Worm (Caenorhabditis elegans): ENCODE data around the gene fipp-1.

DNA sequence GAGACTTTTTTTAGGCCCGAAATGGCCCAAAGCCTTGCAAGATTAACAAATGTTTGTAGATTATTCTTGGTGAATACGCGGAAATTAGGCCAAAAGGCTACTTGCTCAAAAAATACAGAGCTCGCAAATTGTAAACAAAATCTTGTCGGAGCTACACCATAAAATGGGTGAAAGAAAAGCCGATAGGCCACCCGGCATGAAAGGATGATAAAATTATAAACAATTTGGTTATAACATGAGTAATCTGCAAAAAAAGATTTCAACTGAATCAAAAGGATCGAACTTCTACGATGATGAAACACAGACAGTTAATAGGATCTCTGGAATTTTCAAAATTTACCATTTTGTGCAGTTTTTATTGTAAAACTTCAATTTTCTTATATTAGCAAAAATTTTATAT is 26.5 kb downstream of the fipp-1 start:
- no peak for TF ChIP-seq eor-1 (tag; optimal IDR thresholded peaks at IDR 0.05)
- no peak for TF ChIP-seq nhr-11 (tag; optimal IDR thresholded peaks at IDR 0.05)
- TF ChIP-seq lin-39 (tag; optimal IDR thresholded peaks at IDR 0.05), result no peak
- no peak for TF ChIP-seq pha-4 (tag; optimal IDR thresholded peaks at IDR 0.05)
- TF ChIP-seq fkh-2 (tag; optimal IDR thresholded peaks at IDR 0.05), result no peak
- no peak for TF ChIP-seq ZK546.5 (tag; optimal IDR thresholded peaks at IDR 0.05)
- no peak for TF ChIP-seq ceh-82 (tag; optimal IDR thresholded peaks at IDR 0.05)
- no peak for TF ChIP-seq zag-1 (tag; optimal IDR thresholded peaks at IDR 0.05)
